Worm (Caenorhabditis elegans): ENCODE measurements around the gene him-18.

- TF ChIP-seq flt-1 (GFP tag; IDR thresholded peaks at IDR 0.05) (no peak), T22C8.4 (GFP tag; IDR thresholded peaks at IDR 0.05) (no peak), ztf-29 (GFP tag; IDR thresholded peaks at IDR 0.05) (no peak), tab-1 (GFP tag; IDR thresholded peaks at IDR 0.05) (no peak), ztf-23 (GFP tag; IDR thresholded peaks at IDR 0.05) (no peak), klf-2 (GFP tag; conservative IDR thresholded peaks at IDR 0.05) (no peak)
Observed at ce11 chrIII:4671491-4671890, 43.5 kb downstream of the him-18 start, which contains the start of gene T23F11.11.

All from whole organism, midembryonic.